Worm (Caenorhabditis elegans) whole organism, L4 larva: ENCODE results near the gene gpa-6.

Experiments
- D1046.2 ChIP-seq: fragments of 200-800 bp; sonication (Bioruptor generic); IDR thresholded peaks from 2 replicates; pipeline ENCODE4 v1.3.6; 2022; ENCODE audit warnings: missing genetic modification characterization, missing compliant biosample characterization
- F26F4.8 ChIP-seq: fragments of 200-800 bp; sonication (Bioruptor generic); conservative IDR thresholded peaks from 2 replicates; pipeline ENCODE4 v1.3.6; 2022; ENCODE audit warnings: missing genetic modification characterization, missing compliant biosample characterization
- F37D6.2 ChIP-seq: sonication (generic microtip); optimal IDR thresholded peaks from 2 replicates; lab custom pipeline; 2016; ENCODE audit warnings: mild to moderate bottlenecking, missing genetic modification characterization, missing compliant biosample characterization
- F44E2.7 ChIP-seq: fragments of 200-800 bp; sonication (Bioruptor generic); IDR thresholded peaks from 2 replicates; pipeline ENCODE4 v2.1.2; 2022; ENCODE audit warnings: missing genetic modification characterization, missing compliant biosample characterization
- F49E8.2 ChIP-seq: sonication (generic microtip); optimal IDR thresholded peaks from 2 replicates; lab custom pipeline; 2016; ENCODE audit warnings: missing compliant biosample characterization, mild to moderate bottlenecking, missing genetic modification characterization, borderline replicate concordance
- T26A8.4 ChIP-seq: fragments of 200-800 bp; sonication (Bioruptor generic); IDR thresholded peaks from 2 replicates; pipeline ENCODE4 v1.3.6; 2022; ENCODE audit warnings: missing genetic modification characterization, missing compliant biosample characterization
- Y48G9A.11 ChIP-seq: fragments of 200-800 bp; sonication (Bioruptor generic); IDR thresholded peaks from 2 replicates; pipeline ENCODE4 v1.3.6; 2022; ENCODE audit warnings: missing genetic modification reagents, missing genetic modification characterization, missing compliant biosample characterization
- Y5F2A.4 ChIP-seq: fragments of 200-800 bp; sonication (Bioruptor generic); optimal IDR thresholded peaks from 2 replicates; lab custom pipeline; 2018; ENCODE audit warnings: mild to moderate bottlenecking, missing genetic modification characterization, missing compliant biosample characterization
- ZK337.2 ChIP-seq: fragments of 200-800 bp; sonication (Bioruptor generic); IDR thresholded peaks from 2 replicates; pipeline ENCODE4 v1.3.6; 2022; ENCODE audit warnings: missing genetic modification reagents, missing genetic modification characterization, missing compliant biosample characterization
- ZK546.5 ChIP-seq, 2 experiments: sonication (generic microtip); optimal IDR thresholded peaks; 2 replicates each; lab custom pipeline; 2017; ENCODE audit warnings: missing biosample characterization in 2 of 2, missing genetic modification characterization in 2 of 2
- aha-1 ChIP-seq: fragments of 150-350 bp; peaks from one replicate; lab custom pipeline; 2014; ENCODE audit warnings: missing biosample characterization, missing genetic modification characterization
- ama-1 ChIP-seq: fragments of 150-350 bp; optimal IDR thresholded peaks from 2 replicates; lab custom pipeline; 2014; ENCODE audit warnings: inconsistent platforms, mixed read lengths
- arid-1 ChIP-seq: fragments of 200-800 bp; sonication (Bioruptor generic); conservative IDR thresholded peaks from 2 replicates; pipeline ENCODE4 v1.3.6; 2022; ENCODE audit warnings: missing genetic modification reagents, missing genetic modification characterization, missing compliant biosample characterization
- ceh-20 ChIP-seq: fragments of 200-800 bp; sonication (Bioruptor generic); IDR thresholded peaks from 2 replicates; pipeline ENCODE4 v1.3.6; 2022; ENCODE audit warnings: missing genetic modification reagents, missing genetic modification characterization, missing compliant biosample characterization
- ceh-28 ChIP-seq: fragments of 150-350 bp; optimal IDR thresholded peaks from 2 replicates; lab custom pipeline; 2014; ENCODE audit warnings: missing biosample characterization, missing genetic modification reagents, missing genetic modification characterization
- ceh-32 ChIP-seq: sonication (generic microtip); optimal IDR thresholded peaks from 2 replicates; lab custom pipeline; 2016; ENCODE audit warnings: mild to moderate bottlenecking, missing genetic modification characterization, missing compliant biosample characterization; ENCODE audit not compliant: poor library complexity
- ces-1 ChIP-seq: fragments of 150-350 bp; sonication (generic microtip); optimal IDR thresholded peaks from 4 replicates; lab custom pipeline; 2014; ENCODE audit warnings: missing biosample characterization, missing genetic modification reagents, missing genetic modification characterization
- daf-12 ChIP-seq: fragments of 150-350 bp; optimal IDR thresholded peaks from 2 replicates; lab custom pipeline; 2014; ENCODE audit warnings: missing biosample characterization, missing genetic modification reagents, missing genetic modification characterization
- dmd-6 ChIP-seq: fragments of 200-800 bp; sonication (Bioruptor generic); IDR thresholded peaks from 2 replicates; pipeline ENCODE4 v1.3.6; 2022; ENCODE audit warnings: missing genetic modification reagents, missing genetic modification characterization, missing compliant biosample characterization
- dmd-8 ChIP-seq: fragments of 200-800 bp; sonication (Bioruptor generic); IDR thresholded peaks from 2 replicates; pipeline ENCODE4 v1.3.6; 2022; ENCODE audit warnings: missing genetic modification characterization, missing compliant biosample characterization
- duxl-1 ChIP-seq: sonication (generic microtip); optimal IDR thresholded peaks from 2 replicates; lab custom pipeline; 2016; ENCODE audit warnings: mild to moderate bottlenecking, missing genetic modification characterization, moderate library complexity, missing compliant biosample characterization; ENCODE audit not compliant: poor library complexity
- egl-43 ChIP-seq: fragments of 200-800 bp; sonication (Bioruptor generic); IDR thresholded peaks from 2 replicates; pipeline ENCODE4 v1.3.6; 2022; ENCODE audit warnings: missing genetic modification reagents, missing genetic modification characterization, missing compliant biosample characterization
- fkh-10 ChIP-seq: fragments of 150-350 bp; optimal IDR thresholded peaks from 2 replicates; lab custom pipeline; 2014; ENCODE audit warnings: missing biosample characterization, missing genetic modification reagents, missing genetic modification characterization
- hlh-30 ChIP-seq: sonication (generic microtip); optimal IDR thresholded peaks from 2 replicates; lab custom pipeline; 2017; ENCODE audit warnings: antibody characterized with exemption, mild to moderate bottlenecking, missing genetic modification characterization, missing compliant biosample characterization; ENCODE audit not compliant: insufficient read depth
- hmg-1.1 ChIP-seq: fragments of 200-800 bp; sonication (Bioruptor generic); IDR thresholded peaks from 2 replicates; pipeline ENCODE4 v1.3.6; 2022; ENCODE audit warnings: missing genetic modification reagents, missing genetic modification characterization, missing compliant biosample characterization
- lim-7 ChIP-seq: fragments of 200-800 bp; sonication (Bioruptor generic); IDR thresholded peaks from 2 replicates; pipeline ENCODE4 v1.3.6; 2022; ENCODE audit warnings: missing genetic modification characterization, missing compliant biosample characterization
- lin-1 ChIP-seq: fragments of 200-800 bp; sonication (Bioruptor generic); IDR thresholded peaks from 2 replicates; pipeline ENCODE4 v1.3.6; 2022; ENCODE audit warnings: missing genetic modification reagents, missing genetic modification characterization, missing compliant biosample characterization
- lin-38 ChIP-seq: fragments of 200-800 bp; sonication (Bioruptor generic); IDR thresholded peaks from 2 replicates; pipeline ENCODE4 v1.3.6; 2022; ENCODE audit warnings: missing genetic modification reagents, missing genetic modification characterization, missing compliant biosample characterization
- lin-39 ChIP-seq: fragments of 150-350 bp; optimal IDR thresholded peaks from 2 replicates; lab custom pipeline; 2014; ENCODE audit warnings: missing biosample characterization, missing genetic modification reagents, missing genetic modification characterization
- mdl-1 ChIP-seq, 2 experiments: fragments of 150-350 bp in 1 of 2; sonication (generic microtip) in 1 of 2; optimal IDR thresholded peaks; 2 replicates each; lab custom pipeline; 2014 to 2017; ENCODE audit warnings: missing biosample characterization in 2 of 2, missing genetic modification characterization in 2 of 2
- mes-2 ChIP-seq: sonication (generic microtip); optimal IDR thresholded peaks from 2 replicates; lab custom pipeline; 2016; ENCODE audit warnings: missing genotype, mild to moderate bottlenecking, missing genetic modification characterization, missing compliant biosample characterization; ENCODE audit not compliant: poor library complexity, severe bottlenecking
- mxl-2 ChIP-seq: fragments of 200-800 bp; sonication (Bioruptor generic); conservative IDR thresholded peaks from 2 replicates; pipeline ENCODE4 v1.3.6; 2022; ENCODE audit warnings: missing genetic modification reagents, missing genetic modification characterization, missing compliant biosample characterization
- mxl-3 ChIP-seq: fragments of 200-800 bp; sonication (Bioruptor generic); optimal IDR thresholded peaks from 2 replicates; lab custom pipeline; 2018; ENCODE audit warnings: mild to moderate bottlenecking, missing genetic modification characterization, missing compliant biosample characterization
- nhr-10 ChIP-seq: fragments of 150-350 bp; optimal IDR thresholded peaks from 2 replicates; lab custom pipeline; 2014; ENCODE audit warnings: missing biosample characterization, missing genetic modification characterization
- nhr-11 ChIP-seq: fragments of 150-350 bp; optimal IDR thresholded peaks from 2 replicates; lab custom pipeline; 2014; ENCODE audit warnings: missing biosample characterization, missing genetic modification characterization
- nhr-28 ChIP-seq: fragments of 150-350 bp; optimal IDR thresholded peaks from 2 replicates; lab custom pipeline; 2014; ENCODE audit warnings: missing biosample characterization, missing genetic modification characterization
- nhr-41 ChIP-seq: fragments of 200-800 bp; sonication (Bioruptor generic); IDR thresholded peaks from 2 replicates; pipeline ENCODE4 v1.3.6; 2022; ENCODE audit warnings: missing genetic modification reagents, missing genetic modification characterization, missing compliant biosample characterization
- nhr-42 ChIP-seq: fragments of 200-800 bp; sonication (Bioruptor generic); IDR thresholded peaks from 2 replicates; pipeline ENCODE4 v1.3.6; 2022; ENCODE audit warnings: missing genetic modification characterization, missing compliant biosample characterization
- nhr-76 ChIP-seq: fragments of 150-350 bp; optimal IDR thresholded peaks from 2 replicates; lab custom pipeline; 2014; ENCODE audit warnings: missing biosample characterization, missing genetic modification characterization
- pha-4 ChIP-seq, 2 experiments: fragments of 150-350 bp in 1 of 2; fragments of 200-800 bp in 1 of 2; sonication (Bioruptor generic) in 1 of 2; IDR thresholded peaks in 1 of 2; optimal IDR thresholded peaks in 1 of 2; 2 replicates each; pipeline versions ENCODE4 v1.3.6 to Lab custom; 2014 to 2022; ENCODE audit warnings: missing genetic modification characterization in 2 of 2, missing genetic modification reagents in 2 of 2, missing biosample characterization in 1 of 2, missing compliant biosample characterization in 1 of 2
- pqm-1 ChIP-seq: sonication (generic microtip); optimal IDR thresholded peaks from 2 replicates; lab custom pipeline; 2017; ENCODE audit warnings: missing biosample characterization, missing genetic modification characterization
- rbr-2 ChIP-seq: sonication (generic microtip); optimal IDR thresholded peaks from 2 replicates; lab custom pipeline; 2016; ENCODE audit warnings: missing genotype, missing genetic modification characterization, missing compliant biosample characterization
- sdz-12 ChIP-seq: fragments of 200-800 bp; sonication (Bioruptor generic); optimal IDR thresholded peaks from 2 replicates; lab custom pipeline; 2018; ENCODE audit warnings: mild to moderate bottlenecking, missing genetic modification characterization, missing compliant biosample characterization
- snpc-4 ChIP-seq: fragments of 150-350 bp; optimal IDR thresholded peaks from 2 replicates; lab custom pipeline; 2014; ENCODE audit warnings: missing biosample characterization, missing genetic modification characterization
- spr-1 ChIP-seq: sonication (generic microtip); optimal IDR thresholded peaks from 2 replicates; lab custom pipeline; 2016; ENCODE audit warnings: mild to moderate bottlenecking, missing genetic modification characterization, missing compliant biosample characterization
- spr-3 ChIP-seq: fragments of 200-800 bp; sonication (Bioruptor generic); optimal IDR thresholded peaks from 2 replicates; lab custom pipeline; 2018; ENCODE audit warnings: mild to moderate bottlenecking, missing genetic modification characterization, missing compliant biosample characterization
- tag-97 ChIP-seq: fragments of 200-800 bp; sonication (Bioruptor generic); IDR thresholded peaks from 2 replicates; pipeline ENCODE4 v1.3.6; 2022; ENCODE audit warnings: missing genetic modification characterization, missing compliant biosample characterization
- vab-7 ChIP-seq: fragments of 200-800 bp; sonication (Bioruptor generic); IDR thresholded peaks from 2 replicates; pipeline ENCODE4 v1.3.6; 2022; ENCODE audit warnings: missing genetic modification reagents, missing genetic modification characterization, missing compliant biosample characterization
- zag-1 ChIP-seq: fragments of 150-350 bp; optimal IDR thresholded peaks from 2 replicates; lab custom pipeline; 2014; ENCODE audit warnings: missing biosample characterization, missing genetic modification characterization
- zfp-3 ChIP-seq: fragments of 200-800 bp; sonication (Bioruptor generic); conservative IDR thresholded peaks from 2 replicates; pipeline ENCODE4 v1.3.6; 2022; ENCODE audit warnings: missing genetic modification reagents, missing genetic modification characterization, missing compliant biosample characterization
- zip-11 ChIP-seq: fragments of 200-800 bp; sonication (Bioruptor generic); IDR thresholded peaks from 2 replicates; pipeline ENCODE4 v1.3.6; 2022; ENCODE audit warnings: missing genetic modification characterization, missing compliant biosample characterization
- zip-2 ChIP-seq: fragments of 150-350 bp; optimal IDR thresholded peaks from 2 replicates; lab custom pipeline; 2014; ENCODE audit warnings: missing biosample characterization, missing genetic modification characterization

The gpa-6 gene

DNA sequence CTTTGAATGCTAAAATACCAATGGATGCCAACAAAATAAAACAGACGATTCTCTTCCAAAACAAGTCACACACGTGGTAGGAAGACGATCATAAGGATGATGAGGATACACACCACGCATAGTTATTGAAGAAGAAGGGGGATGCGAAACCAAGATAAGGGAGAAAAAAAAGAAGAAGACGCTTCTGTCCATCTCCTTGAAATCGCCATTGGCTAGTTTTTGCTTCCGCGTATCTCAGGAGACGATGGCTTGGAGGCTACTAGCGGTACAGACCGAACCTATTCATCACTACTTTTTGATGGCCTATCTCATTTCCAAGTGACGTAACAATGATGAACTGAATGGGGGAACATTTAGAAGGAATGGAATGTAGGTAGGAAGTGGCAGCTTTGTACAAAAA is 26.7 kb upstream of the gpa-6 start:
- TF ChIP-seq T26A8.4 (GFP tag; lab: Robert Waterston, UW) = no peak
- TF ChIP-seq F26F4.8 (GFP tag; lab: Robert Waterston, UW) = no peak
- no peak for TF ChIP-seq tag-97 (GFP tag; lab: Robert Waterston, UW)
- TF ChIP-seq ZK546.5 (tag; optimal IDR thresholded peaks at IDR 0.05; lab: Kevin White, UChicago) = no peak
- no peak for TF ChIP-seq lin-39 (tag; lab: Kevin White, UChicago)
- no peak for TF ChIP-seq nhr-76 (tag; lab: Kevin White, UChicago)
- no peak for TF ChIP-seq lin-1 (GFP tag; lab: Robert Waterston, UW)
- no peak for TF ChIP-seq nhr-10
- no peak for TF ChIP-seq ceh-28 (tag; lab: Kevin White, UChicago)
- TF ChIP-seq ceh-32 = no peak
- TF ChIP-seq ama-1 (lab: Kevin White, UChicago) = no peak
- peak in 1 of 2 experiments; percentile 77 for TF ChIP-seq mdl-1 (tag; optimal IDR thresholded peaks at IDR 0.05; lab: Kevin White, UChicago)
- no peak for TF ChIP-seq snpc-4 (tag; lab: Kevin White, UChicago)
- TF ChIP-seq zag-1 (tag; lab: Kevin White, UChicago) = no peak
- TF ChIP-seq zip-11 = no peak
- TF ChIP-seq lim-7 = no peak
- TF ChIP-seq mxl-2 (GFP tag; lab: Robert Waterston, UW) = no peak
- TF ChIP-seq zip-2 = no peak
- peak; percentile 67 for TF ChIP-seq aha-1 (tag; lab: Kevin White, UChicago)
- TF ChIP-seq ZK337.2 (GFP tag; lab: Robert Waterston, UW) = no peak
- TF ChIP-seq fkh-10 (GFP tag; lab: Kevin White, UChicago) = no peak
- no peak for TF ChIP-seq D1046.2
- no peak for TF ChIP-seq pqm-1 (tag; lab: Kevin White, UChicago)
- no peak for TF ChIP-seq F49E8.2 (tag; lab: Kevin White, UChicago)
- TF ChIP-seq pha-4 (GFP tag; IDR thresholded peaks at IDR 0.05; lab: Robert Waterston, UW) = no peak
- no peak for TF ChIP-seq pha-4 (tag; optimal IDR thresholded peaks at IDR 0.05; lab: Kevin White, UChicago)
- no peak for TF ChIP-seq F37D6.2 (tag; lab: Kevin White, UChicago)
- TF ChIP-seq spr-3 (GFP tag; lab: Kevin White, UChicago) = no peak
- TF ChIP-seq arid-1 (GFP tag; lab: Robert Waterston, UW) = no peak
- TF ChIP-seq nhr-41 (GFP tag; lab: Robert Waterston, UW) = no peak
- no peak for TF ChIP-seq nhr-11 (tag; lab: Kevin White, UChicago)
- no peak for TF ChIP-seq vab-7
- no peak for TF ChIP-seq rbr-2 (tag; lab: Kevin White, UChicago)
- no peak for TF ChIP-seq Y48G9A.11
- TF ChIP-seq spr-1 (tag; lab: Kevin White, UChicago) = no peak
- TF ChIP-seq duxl-1 (tag; lab: Kevin White, UChicago) = no peak
- TF ChIP-seq ces-1 (GFP tag; lab: Kevin White, UChicago) = no peak
- no peak for TF ChIP-seq dmd-8 (GFP tag; lab: Robert Waterston, UW)
- peak; percentile 22 for TF ChIP-seq dmd-6 (GFP tag; lab: Robert Waterston, UW)
- TF ChIP-seq daf-12 (tag; lab: Kevin White, UChicago) = no peak
- no peak for TF ChIP-seq sdz-12 (GFP tag; lab: Kevin White, UChicago)
- no peak for TF ChIP-seq egl-43 (GFP tag; lab: Robert Waterston, UW)
- no peak for TF ChIP-seq Y5F2A.4
- TF ChIP-seq F44E2.7 (GFP tag; lab: Robert Waterston, UW) = no peak
- no peak for TF ChIP-seq zfp-3 (GFP tag; lab: Robert Waterston, UW)
- no peak for TF ChIP-seq nhr-42 (GFP tag; lab: Robert Waterston, UW)
- peak; percentile 3 for TF ChIP-seq mes-2 (tag; lab: Kevin White, UChicago)
- TF ChIP-seq mxl-3 (GFP tag; lab: Kevin White, UChicago) = peak; percentile 83
- peak; percentile 82 for TF ChIP-seq hlh-30 (tag; lab: Kevin White, UChicago)
- TF ChIP-seq ceh-20 (GFP tag; lab: Robert Waterston, UW) = no peak
- TF ChIP-seq lin-38 (GFP tag; lab: Robert Waterston, UW) = no peak
- peak; percentile 56 for TF ChIP-seq nhr-28 (tag; lab: Kevin White, UChicago)
- TF ChIP-seq hmg-1.1 (GFP tag; lab: Robert Waterston, UW) = 0 out of 2 replicates have a peak, but pooled peaks have one; percentile 28
